Fruit fly (Drosophila melanogaster): ENCODE measurements around the gene AP-2sigma.

DNA sequence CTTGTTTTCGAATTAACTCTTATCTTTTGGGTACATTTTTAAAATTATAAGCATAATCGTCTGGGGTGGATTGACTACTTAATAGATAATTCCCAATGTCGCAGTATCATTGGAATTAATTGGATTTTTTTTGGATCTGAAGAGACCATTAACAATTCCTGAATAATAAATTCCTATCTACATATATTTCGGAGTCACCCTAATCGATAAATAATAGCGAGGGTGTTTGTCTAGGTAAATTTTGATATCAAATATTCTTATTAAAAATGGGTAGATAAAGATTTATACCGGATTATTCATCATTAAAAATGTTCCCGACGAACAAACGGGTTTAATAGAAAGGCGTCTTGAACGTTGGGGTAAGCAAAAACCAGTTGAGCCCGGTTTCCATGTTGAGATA is 5.0 kb upstream of the AP-2sigma start:
- TF ChIP-seq pan (optimal IDR thresholded peaks at IDR 0.05) (no peak), br (GFP tag; optimal IDR thresholded peaks at IDR 0.05) (no peak), GATAd (GFP tag; optimal IDR thresholded peaks at IDR 0.05) (no peak), Dif (GFP tag; optimal IDR thresholded peaks at IDR 0.05; ENCODE audit: partially characterized antibody) (no peak)
